Fruit fly (Drosophila melanogaster) whole organism: ENCODE data around the gene CG14273.

Experiments
- pan ChIP-seq: fragments of >200 bp; optimal IDR thresholded peaks from 2 replicates; lab custom pipeline; 2017
- usp ChIP-seq: fragments of >200 bp; optimal IDR thresholded peaks from 2 replicates; lab custom pipeline; 2017; ENCODE audit warnings: missing biosample characterization, missing genetic modification characterization, mixed read lengths

- no peak for TF ChIP-seq usp (GFP tag; lab: Kevin White, UChicago)
- no peak for TF ChIP-seq pan (lab: Kevin White, UChicago)
Measured at dm6 chr2L:8296395-8296794, 46.1 kb upstream of the CG14273 start.
